Fruit fly (Drosophila melanogaster) whole organism, embryonic: ENCODE data around the gene CG7295.
A peak's percentile ranks its signal among the peaks of the same experiment; 100 is the strongest.

Experiments
- Antp ChIP-seq: fragments of 200-800 bp; sonication (Bioruptor generic); optimal IDR thresholded peaks from 3 replicates; lab custom pipeline; 2016; ENCODE audit warnings: missing biosample characterization, missing genetic modification characterization
- Bdp1 ChIP-seq: fragments of 200-800 bp; sonication (Bioruptor generic); optimal IDR thresholded peaks from 3 replicates; lab custom pipeline; 2016; ENCODE audit warnings: missing biosample characterization, missing genetic modification characterization
- CG10979 ChIP-seq: fragments of 200-800 bp; sonication (Bioruptor generic); optimal IDR thresholded peaks from 2 replicates; lab custom pipeline; 2018; ENCODE audit warnings: missing biosample characterization, mild to moderate bottlenecking, missing genetic modification characterization, moderate library complexity
- CG11696 ChIP-seq: fragments of 200-800 bp; sonication (Bioruptor generic); IDR thresholded peaks from 2 replicates; pipeline ENCODE4 v1.3.6; 2022; ENCODE audit warnings: missing biosample characterization, missing genetic modification characterization
- CG12155 ChIP-seq: fragments of 200-800 bp; sonication (Bioruptor generic); optimal IDR thresholded peaks from 3 replicates; lab custom pipeline; 2016; ENCODE audit warnings: missing biosample characterization, missing genetic modification characterization
- CG12744 ChIP-seq: fragments of 200-800 bp; sonication (Bioruptor generic); optimal IDR thresholded peaks from 2 replicates; lab custom pipeline; 2016; ENCODE audit warnings: missing biosample characterization, missing genetic modification characterization
- CG1603 ChIP-seq: fragments of 200-800 bp; sonication (Bioruptor generic); optimal IDR thresholded peaks from 2 replicates; lab custom pipeline; 2019; ENCODE audit warnings: missing biosample characterization, mild to moderate bottlenecking, missing genetic modification characterization, moderate library complexity
- CG16815 ChIP-seq: fragments of 200-800 bp; sonication (Bioruptor generic); optimal IDR thresholded peaks from 3 replicates; lab custom pipeline; 2017; ENCODE audit warnings: missing biosample characterization, mild to moderate bottlenecking, missing genetic modification characterization
- CG16863 ChIP-seq: fragments of 200-800 bp; sonication (Bioruptor generic); optimal IDR thresholded peaks from 3 replicates; lab custom pipeline; 2016; ENCODE audit warnings: missing biosample characterization, missing genetic modification characterization
- CG17328 ChIP-seq: fragments of 200-800 bp; sonication (Bioruptor generic); IDR thresholded peaks from 2 replicates; pipeline ENCODE4 v1.3.6; 2022; ENCODE audit warnings: missing biosample characterization, missing genetic modification characterization
- CG30020 ChIP-seq: fragments of 200-800 bp; optimal IDR thresholded peaks from 2 replicates; lab custom pipeline; 2019; ENCODE audit warnings: missing biosample characterization, mild to moderate bottlenecking, missing genetic modification characterization, moderate library complexity
- CG32772 ChIP-seq: fragments of 200-800 bp; sonication (Bioruptor generic); IDR thresholded peaks from 2 replicates; pipeline ENCODE4 v1.3.6; 2022; ENCODE audit warnings: missing biosample characterization, missing genetic modification characterization
- CG33213 ChIP-seq: fragments of 200-800 bp; sonication (Bioruptor generic); optimal IDR thresholded peaks from 3 replicates; lab custom pipeline; 2016; ENCODE audit warnings: missing biosample characterization, missing genetic modification characterization
- CG3847 ChIP-seq: fragments of 200-800 bp; sonication (Bioruptor generic); IDR thresholded peaks from 2 replicates; pipeline ENCODE4 v1.3.6; 2022; ENCODE audit warnings: missing biosample characterization, missing genetic modification characterization
- CG6813 ChIP-seq: fragments of 200-800 bp; sonication (Bioruptor generic); optimal IDR thresholded peaks from 2 replicates; lab custom pipeline; 2017; ENCODE audit warnings: missing biosample characterization, missing genetic modification characterization, mild to moderate bottlenecking, moderate library complexity, missing genetic modification reagents
- CG7786 ChIP-seq: fragments of 200-800 bp; sonication (Bioruptor generic); optimal IDR thresholded peaks from 2 replicates; lab custom pipeline; 2016; ENCODE audit warnings: missing biosample characterization, missing genetic modification characterization
- CG8388 ChIP-seq: fragments of 200-800 bp; sonication (Bioruptor generic); optimal IDR thresholded peaks from 2 replicates; lab custom pipeline; 2019; ENCODE audit warnings: missing biosample characterization, mild to moderate bottlenecking, missing genetic modification characterization, moderate library complexity
- CG8924 ChIP-seq: fragments of 200-800 bp; optimal IDR thresholded peaks from 3 replicates; lab custom pipeline; 2019; ENCODE audit warnings: missing biosample characterization, mild to moderate bottlenecking, missing genetic modification characterization, moderate library complexity
- CkIIα-i1 ChIP-seq: fragments of 200-800 bp; sonication (Bioruptor generic); IDR thresholded peaks from 2 replicates; pipeline ENCODE4 v1.3.6; 2022; ENCODE audit warnings: missing biosample characterization, missing genetic modification characterization
- Doc3 ChIP-seq: fragments of 200-800 bp; sonication (Bioruptor generic); IDR thresholded peaks from 3 replicates; pipeline ENCODE4 v1.3.6; 2022; ENCODE audit warnings: missing biosample characterization, missing genetic modification characterization; ENCODE audit not compliant: partially characterized antibody
- Fer3 ChIP-seq: fragments of 200-800 bp; sonication (Bioruptor generic); optimal IDR thresholded peaks from 2 replicates; lab custom pipeline; 2018; ENCODE audit warnings: missing biosample characterization, mild to moderate bottlenecking, missing genetic modification characterization, moderate library complexity
- GATAe ChIP-seq: fragments of 200-800 bp; sonication (Bioruptor generic); conservative IDR thresholded peaks from 2 replicates; pipeline ENCODE4 v1.3.6; 2022; ENCODE audit warnings: missing biosample characterization, missing genetic modification characterization
- Lhr ChIP-seq: fragments of 200-800 bp; sonication (Bioruptor generic); optimal IDR thresholded peaks from 3 replicates; lab custom pipeline; 2017; ENCODE audit warnings: mild to moderate bottlenecking, missing biosample characterization, missing genetic modification reagents, missing genetic modification characterization
- Lpt ChIP-seq: fragments of >200 bp; optimal IDR thresholded peaks from 2 replicates; lab custom pipeline; 2018; ENCODE audit warnings: missing biosample characterization, missing genetic modification characterization
- Max ChIP-seq: fragments of 200-800 bp; sonication (Bioruptor generic); optimal IDR thresholded peaks from 2 replicates; lab custom pipeline; 2016; ENCODE audit warnings: missing biosample characterization, mild to moderate bottlenecking, missing genetic modification characterization
- Med ChIP-seq: fragments of 200-800 bp; sonication (Bioruptor generic); peaks from one replicate; lab custom pipeline; 2016; ENCODE audit warnings: missing biosample characterization, missing genetic modification characterization, mild to moderate bottlenecking, inconsistent platforms, moderate library complexity
- NfI ChIP-seq: fragments of 200-800 bp; sonication (Bioruptor generic); optimal IDR thresholded peaks from 3 replicates; lab custom pipeline; 2018; ENCODE audit warnings: missing biosample characterization, mild to moderate bottlenecking, missing genetic modification characterization, moderate library complexity
- PHDP ChIP-seq: fragments of 200-800 bp; sonication (Bioruptor generic); optimal IDR thresholded peaks from 3 replicates; lab custom pipeline; 2018; ENCODE audit warnings: missing biosample characterization, mild to moderate bottlenecking, missing genetic modification characterization, moderate library complexity
- Pdp1 ChIP-seq, 2 experiments: fragments of 200-800 bp; sonication (Bioruptor generic); optimal IDR thresholded peaks; 3 replicates each; lab custom pipeline; 2016; ENCODE audit warnings: missing biosample characterization in 2 of 2, missing genetic modification characterization in 2 of 2, mild to moderate bottlenecking in 1 of 2, moderate library complexity in 1 of 2
- Trl ChIP-seq, 3 experiments: fragments of >200 bp in 2 of 3; fragments of 200-800 bp in 1 of 3; sonication (Bioruptor generic) in 1 of 3; optimal IDR thresholded peaks; 2 replicates in 1 of 3; 3 replicates in 2 of 3; lab custom pipeline; 2016 to 2017; ENCODE audit warnings: missing biosample characterization in 1 of 3, missing genetic modification characterization in 1 of 3
- bbx ChIP-seq: fragments of 200-800 bp; sonication (Bioruptor generic); IDR thresholded peaks from 2 replicates; pipeline ENCODE4 v1.3.6; 2022; ENCODE audit warnings: missing biosample characterization, missing genetic modification characterization; ENCODE audit not compliant: partially characterized antibody
- crp ChIP-seq, 2 experiments: fragments of 200-800 bp; sonication (Bioruptor generic); optimal IDR thresholded peaks; 2 replicates in 1 of 2; 3 replicates in 1 of 2; lab custom pipeline; 2017; ENCODE audit warnings: missing biosample characterization in 2 of 2, missing genetic modification characterization in 2 of 2, mild to moderate bottlenecking in 1 of 2, moderate library complexity in 1 of 2
- disco-r ChIP-seq: fragments of 200-800 bp; sonication (Bioruptor generic); optimal IDR thresholded peaks from 2 replicates; lab custom pipeline; 2016; ENCODE audit warnings: missing biosample characterization, missing genetic modification characterization
- dmrt11E ChIP-seq: fragments of 200-800 bp; sonication (Bioruptor generic); optimal IDR thresholded peaks from 3 replicates; lab custom pipeline; 2018; ENCODE audit warnings: missing biosample characterization, mild to moderate bottlenecking, missing genetic modification characterization, moderate library complexity
- fd64A ChIP-seq: fragments of 200-800 bp; sonication (Bioruptor generic); optimal IDR thresholded peaks from 3 replicates; lab custom pipeline; 2018; ENCODE audit warnings: missing biosample characterization, mild to moderate bottlenecking, missing genetic modification characterization
- fru ChIP-seq: fragments of >200 bp; optimal IDR thresholded peaks from 2 replicates; lab custom pipeline; 2017
- fu2 ChIP-seq: fragments of 200-800 bp; sonication (Bioruptor generic); optimal IDR thresholded peaks from 2 replicates; lab custom pipeline; 2016; ENCODE audit warnings: missing biosample characterization, missing genetic modification characterization
- gt ChIP-seq: fragments of 200-800 bp; sonication (Bioruptor generic); IDR thresholded peaks from 2 replicates; pipeline ENCODE4 v1.3.6; 2022; ENCODE audit warnings: missing biosample characterization, missing genetic modification characterization
- her ChIP-seq: fragments of 200-800 bp; sonication (Bioruptor generic); optimal IDR thresholded peaks from 2 replicates; lab custom pipeline; 2016; ENCODE audit warnings: missing biosample characterization, missing genetic modification characterization
- hth ChIP-seq: fragments of >200 bp; optimal IDR thresholded peaks from 2 replicates; lab custom pipeline; 2017; ENCODE audit warnings: inconsistent platforms
- lilli ChIP-seq: fragments of 200-800 bp; sonication (Bioruptor generic); optimal IDR thresholded peaks from 3 replicates; lab custom pipeline; 2016; ENCODE audit warnings: missing biosample characterization, missing genetic modification characterization
- oc ChIP-seq: fragments of 200-800 bp; sonication (Bioruptor generic); optimal IDR thresholded peaks from 2 replicates; lab custom pipeline; 2018; ENCODE audit warnings: missing biosample characterization, mild to moderate bottlenecking, missing genetic modification characterization, moderate library complexity
- row ChIP-seq: fragments of 200-800 bp; sonication (Bioruptor generic); IDR thresholded peaks from 3 replicates; pipeline ENCODE4 v1.3.6; 2022; ENCODE audit warnings: missing biosample characterization, missing genetic modification characterization
- schlank ChIP-seq: fragments of 200-800 bp; sonication (Bioruptor generic); optimal IDR thresholded peaks from 2 replicates; lab custom pipeline; 2018; ENCODE audit warnings: missing biosample characterization, mild to moderate bottlenecking, missing genetic modification characterization
- sd ChIP-seq: fragments of 200-800 bp; sonication (Bioruptor generic); optimal IDR thresholded peaks from 3 replicates; lab custom pipeline; 2018; ENCODE audit warnings: missing biosample characterization, mild to moderate bottlenecking, missing genetic modification characterization, moderate library complexity
- sens-2 ChIP-seq: fragments of 200-800 bp; sonication (Bioruptor generic); IDR thresholded peaks from 2 replicates; pipeline ENCODE4 v1.3.6; 2022; ENCODE audit warnings: missing biosample characterization, missing genetic modification characterization
- sim ChIP-seq: fragments of 200-800 bp; sonication (Bioruptor generic); IDR thresholded peaks from 2 replicates; pipeline ENCODE4 v1.3.6; 2022; ENCODE audit warnings: missing biosample characterization, missing genetic modification characterization
- sna ChIP-seq: fragments of 200-800 bp; sonication (Bioruptor generic); IDR thresholded peaks from 2 replicates; pipeline ENCODE4 v1.3.6; 2022; ENCODE audit warnings: missing biosample characterization, missing genetic modification characterization; ENCODE audit not compliant: partially characterized antibody
- sr ChIP-seq: fragments of 200-800 bp; sonication (Bioruptor generic); IDR thresholded peaks from 3 replicates; pipeline ENCODE4 v1.3.6; 2022; ENCODE audit warnings: missing biosample characterization, missing genetic modification characterization
- vvl ChIP-seq: fragments of 200-800 bp; sonication (Bioruptor generic); IDR thresholded peaks from 2 replicates; pipeline ENCODE4 v1.3.6; 2022; ENCODE audit warnings: missing biosample characterization, missing genetic modification characterization
- wek ChIP-seq: fragments of 200-800 bp; sonication (Bioruptor generic); optimal IDR thresholded peaks from 3 replicates; lab custom pipeline; 2018; ENCODE audit warnings: missing biosample characterization, mild to moderate bottlenecking, missing genetic modification characterization, moderate library complexity
- wor ChIP-seq: fragments of 200-800 bp; sonication (Bioruptor generic); IDR thresholded peaks from 2 replicates; pipeline ENCODE4 v1.3.6; 2022; ENCODE audit warnings: missing biosample characterization, missing genetic modification characterization

The CG7295 gene

DNA sequence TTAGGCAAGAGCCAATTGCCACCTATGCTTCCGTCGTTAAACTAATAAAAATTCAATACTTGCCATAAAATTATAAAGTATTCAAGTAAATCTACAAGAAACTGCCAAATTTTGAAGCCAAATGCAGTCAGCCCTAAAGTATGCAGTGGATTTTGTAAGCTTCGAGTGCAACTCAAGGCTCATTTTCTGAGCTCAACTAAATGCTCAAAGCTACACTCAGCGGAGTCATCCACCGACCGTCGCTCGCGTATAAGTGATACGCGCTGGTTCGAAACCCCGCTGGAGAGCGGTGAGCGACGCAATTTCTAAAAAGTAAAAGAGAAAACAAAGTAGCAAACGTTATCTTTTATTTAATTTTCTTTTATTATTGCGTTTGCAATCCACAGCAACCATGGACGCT is 40.1 kb downstream of the CG7295 start (continued):
- TF ChIP-seq wor (GFP tag; lab: Robert Waterston, UW) (no peak), GATAe (GFP tag; lab: Robert Waterston, UW) (no peak), CG12155 (GFP tag; lab: Kevin White, UChicago) (no peak), Lpt (no peak), row (GFP tag; lab: Robert Waterston, UW) (no peak), Med (peak; percentile 65), CG8924 (tag; lab: Kevin White, UChicago) (no peak), disco-r (GFP tag; lab: Kevin White, UChicago) (no peak), wek (no peak), CkIIα-i1 (GFP tag; lab: Robert Waterston, UW) (no peak), Pdp1 (GFP tag; optimal IDR thresholded peaks at IDR 0.05; lab: Kevin White, UChicago) (peak in 1 of 2 experiments; percentile 15), Doc3 (GFP tag; lab: Robert Waterston, UW) (no peak), bbx (peak; percentile 47; the same call in 1 of the 2 replicates), CG16815 (GFP tag; lab: Kevin White, UChicago) (no peak), CG33213 (no peak), CG3847 (GFP tag; lab: Robert Waterston, UW) (no peak), sens-2 (GFP tag; lab: Robert Waterston, UW) (no peak), sna (peak; percentile 46), CG17328 (no peak), CG1603 (tag; lab: Kevin White, UChicago) (peak; percentile 5), hth (no peak), crp (GFP tag; optimal IDR thresholded peaks at IDR 0.05; lab: Kevin White, UChicago) (peak in 1 of 2 experiments; percentile 39), CG8388 (GFP tag; lab: Kevin White, UChicago) (no peak), Max (GFP tag; lab: Kevin White, UChicago) (no peak), Trl (optimal IDR thresholded peaks at IDR 0.05; lab: Kevin White, UChicago) (peak; percentile 25 to 30), Trl (GFP tag; optimal IDR thresholded peaks at IDR 0.05; lab: Kevin White, UChicago) (no peak), CG6813 (GFP tag; lab: Kevin White, UChicago) (no peak), her (GFP tag; lab: Kevin White, UChicago) (no peak), vvl (GFP tag; lab: Robert Waterston, UW) (peak; percentile 41; the same call in 1 of the 2 replicates), CG7786 (GFP tag; lab: Kevin White, UChicago) (no peak), dmrt11E (tag; lab: Kevin White, UChicago) (no peak), oc (tag; lab: Kevin White, UChicago) (no peak), Bdp1 (GFP tag; lab: Kevin White, UChicago) (no peak), fd64A (GFP tag; lab: Kevin White, UChicago) (no peak), NfI (GFP tag; lab: Kevin White, UChicago) (no peak), schlank (tag; lab: Kevin White, UChicago) (no peak), lilli (GFP tag; lab: Kevin White, UChicago) (no peak), Fer3 (tag; lab: Kevin White, UChicago) (no peak), fru (lab: Kevin White, UChicago) (no peak), CG10979 (tag; lab: Kevin White, UChicago) (no peak), sim (no peak), CG30020 (tag; lab: Kevin White, UChicago) (no peak), CG11696 (GFP tag; lab: Robert Waterston, UW) (no peak), CG12744 (GFP tag; lab: Kevin White, UChicago) (no peak), Lhr (GFP tag; lab: Kevin White, UChicago) (peak; percentile 28), fu2 (GFP tag; lab: Kevin White, UChicago) (no peak), sr (no peak), CG32772 (no peak), PHDP (tag; lab: Kevin White, UChicago) (no peak), sd (tag; lab: Kevin White, UChicago) (no peak), gt (GFP tag; lab: Robert Waterston, UW) (no peak), Antp (GFP tag; lab: Kevin White, UChicago) (no peak), CG16863 (GFP tag; lab: Kevin White, UChicago) (no peak)
